Fruit fly (Drosophila melanogaster) whole organism, wandering third instar larva: Measurements from ENCODE around the gene CG14535.
A peak's percentile ranks its signal among the peaks of the same experiment; 100 is the strongest.

Source experiments
- Abd-B ChIP-seq: fragments of >200 bp; optimal IDR thresholded peaks from 2 replicates; lab custom pipeline; 2017; ENCODE audit warnings: missing biosample characterization, missing genetic modification characterization
- CG9705 ChIP-seq: fragments of 200-800 bp; sonication (Bioruptor generic); optimal IDR thresholded peaks from 2 replicates; lab custom pipeline; 2018; ENCODE audit warnings: missing biosample characterization, mild to moderate bottlenecking, missing genetic modification characterization
- CrebA ChIP-seq: fragments of 200-800 bp; sonication (Bioruptor generic); optimal IDR thresholded peaks from 2 replicates; lab custom pipeline; 2016; ENCODE audit warnings: missing biosample characterization, mild to moderate bottlenecking, missing genetic modification characterization, borderline replicate concordance
- Dif ChIP-seq: fragments of 200-275, 200-300 bp; sonication (Bioruptor generic); optimal IDR thresholded peaks from 2 replicates; lab custom pipeline; 2018; ENCODE audit warnings: missing biosample characterization, missing genetic modification characterization; ENCODE audit not compliant: partially characterized antibody
- HLH106 ChIP-seq: fragments of 200-800 bp; optimal IDR thresholded peaks from 3 replicates; lab custom pipeline; 2019; ENCODE audit warnings: missing biosample characterization, mild to moderate bottlenecking, missing genetic modification characterization, moderate library complexity
- Hr78 ChIP-seq: fragments of >200 bp; optimal IDR thresholded peaks from 2 replicates; lab custom pipeline; 2017; ENCODE audit warnings: missing biosample characterization, missing genetic modification characterization
- N ChIP-seq: fragments of >200 bp; optimal IDR thresholded peaks from 2 replicates; lab custom pipeline; 2018; ENCODE audit warnings: missing biosample characterization, missing external identifiers, missing genetic modification characterization
- OdsH ChIP-seq: fragments of 200-800 bp; sonication (Bioruptor generic); optimal IDR thresholded peaks from 2 replicates; lab custom pipeline; 2016; ENCODE audit warnings: missing biosample characterization, mild to moderate bottlenecking, missing genetic modification characterization
- Rel ChIP-seq, 2 experiments: fragments of 200-800 bp; sonication (Bioruptor generic) in 1 of 2; optimal IDR thresholded peaks; 2 replicates in 1 of 2; 3 replicates in 1 of 2; lab custom pipeline; 2016 to 2019; ENCODE audit warnings: mild to moderate bottlenecking in 2 of 2, missing biosample characterization in 2 of 2, missing genetic modification characterization in 2 of 2, moderate library complexity in 1 of 2
- Sp1 ChIP-seq: fragments of 200-800 bp; sonication (Bioruptor generic); optimal IDR thresholded peaks from 3 replicates; lab custom pipeline; 2019; ENCODE audit warnings: missing biosample characterization, mild to moderate bottlenecking, missing genetic modification characterization, moderate library complexity
- Vsx2 ChIP-seq: fragments of 200-300, 225-300 bp; sonication (Bioruptor generic); optimal IDR thresholded peaks from 2 replicates; lab custom pipeline; 2018; ENCODE audit warnings: missing biosample characterization, missing genetic modification characterization; ENCODE audit not compliant: partially characterized antibody
- br ChIP-seq: fragments of 200-800 bp; sonication (Bioruptor generic); optimal IDR thresholded peaks from 2 replicates; lab custom pipeline; 2016; ENCODE audit warnings: missing biosample characterization, missing genetic modification characterization
- dl ChIP-seq, 2 experiments: fragments of 175-275, 200-275 bp in 1 of 2; fragments of 200-275 bp in 1 of 2; sonication (Bioruptor generic); optimal IDR thresholded peaks; lab custom pipeline; 2018; ENCODE audit warnings: mild to moderate bottlenecking in 2 of 2, missing biosample characterization in 2 of 2, missing genetic modification characterization in 2 of 2, moderate library complexity in 2 of 2; ENCODE audit not compliant: partially characterized antibody in 2 of 2, insufficient read depth in 1 of 2
- dmrt93B ChIP-seq: fragments of 200-800 bp; sonication (Bioruptor generic); optimal IDR thresholded peaks from 2 replicates; lab custom pipeline; 2018; ENCODE audit warnings: missing biosample characterization, mild to moderate bottlenecking, missing genetic modification characterization
- dsf ChIP-seq: sonication (Bioruptor generic); optimal IDR thresholded peaks from 2 replicates; lab custom pipeline; 2016; ENCODE audit warnings: missing biosample characterization, missing genetic modification characterization, borderline replicate concordance
- ey ChIP-seq: fragments of 200-800 bp; sonication (Bioruptor generic); optimal IDR thresholded peaks from 2 replicates; lab custom pipeline; 2016; ENCODE audit warnings: missing biosample characterization, missing genetic modification characterization
- foxo ChIP-seq, 2 experiments: fragments of 200-800 bp; sonication (Bioruptor generic); optimal IDR thresholded peaks; 2 replicates in 1 of 2; 3 replicates in 1 of 2; lab custom pipeline; 2016 to 2017; ENCODE audit warnings: missing biosample characterization in 2 of 2, missing genetic modification characterization in 2 of 2
- fru ChIP-seq: fragments of 200-800 bp; sonication (Bioruptor generic); optimal IDR thresholded peaks from 3 replicates; lab custom pipeline; 2016; ENCODE audit warnings: missing biosample characterization, mild to moderate bottlenecking, missing genetic modification characterization
- h ChIP-seq: fragments of 200-800 bp; sonication (Bioruptor generic); optimal IDR thresholded peaks from 3 replicates; lab custom pipeline; 2016; ENCODE audit warnings: missing biosample characterization, mild to moderate bottlenecking, missing genetic modification characterization
- jim ChIP-seq: fragments of 175-275, 200-325 bp; sonication (Bioruptor generic); optimal IDR thresholded peaks from 2 replicates; lab custom pipeline; 2016; ENCODE audit warnings: missing biosample characterization, mild to moderate bottlenecking, missing genetic modification characterization
- psq ChIP-seq: fragments of 200-800 bp; sonication (Bioruptor generic); optimal IDR thresholded peaks from 3 replicates; lab custom pipeline; 2017; ENCODE audit warnings: missing biosample characterization, mild to moderate bottlenecking, missing genetic modification characterization, moderate library complexity
- rgr ChIP-seq: fragments of 200-800 bp; sonication (Bioruptor generic); optimal IDR thresholded peaks from 3 replicates; lab custom pipeline; 2016; ENCODE audit warnings: missing biosample characterization, mild to moderate bottlenecking, missing genetic modification characterization
- sage ChIP-seq: fragments of 200-800 bp; sonication (Bioruptor generic); optimal IDR thresholded peaks from 2 replicates; lab custom pipeline; 2016; ENCODE audit warnings: missing biosample characterization, mild to moderate bottlenecking, missing genetic modification characterization
- sv ChIP-seq: fragments of 200-800 bp; sonication (Bioruptor generic); optimal IDR thresholded peaks from 3 replicates; lab custom pipeline; 2016; ENCODE audit warnings: missing biosample characterization, missing genetic modification characterization
- tai ChIP-seq: sonication (Bioruptor generic); optimal IDR thresholded peaks from 2 replicates; lab custom pipeline; 2016; ENCODE audit warnings: missing biosample characterization, missing genetic modification characterization
- usp ChIP-seq: fragments of >200 bp; optimal IDR thresholded peaks from 2 replicates; lab custom pipeline; 2017; ENCODE audit warnings: missing biosample characterization, missing genetic modification characterization
- woc ChIP-seq: sonication (Bioruptor generic); optimal IDR thresholded peaks from 2 replicates; lab custom pipeline; 2016; ENCODE audit warnings: missing biosample characterization, mild to moderate bottlenecking, missing genetic modification characterization

Gene CG14535

dm6 chr2L:7876520-7877232, 21.4 kb upstream of the CG14535 start:
- no peak for TF ChIP-seq tai (GFP tag; lab: Kevin White, UChicago)
- no peak for TF ChIP-seq Dif (GFP tag; lab: Kevin White, UChicago)
- no peak for TF ChIP-seq jim (GFP tag; lab: Kevin White, UChicago)
- TF ChIP-seq Hr78 = no peak
- no peak for TF ChIP-seq Rel (GFP tag; optimal IDR thresholded peaks at IDR 0.05; lab: Kevin White, UChicago)
- TF ChIP-seq Rel (tag; optimal IDR thresholded peaks at IDR 0.05; lab: Kevin White, UChicago) = no peak

- peak; percentile 12 for TF ChIP-seq psq
- peak in 1 of 2 experiments; percentile 38 for TF ChIP-seq foxo (GFP tag; optimal IDR thresholded peaks at IDR 0.05; lab: Kevin White, UChicago)
- no peak for TF ChIP-seq CG9705 (GFP tag; lab: Kevin White, UChicago)
- no peak for TF ChIP-seq woc (GFP tag; lab: Kevin White, UChicago)
- TF ChIP-seq HLH106 (tag; lab: Kevin White, UChicago) = peak; percentile 48
- TF ChIP-seq OdsH (GFP tag; lab: Kevin White, UChicago) = no peak
- no peak for TF ChIP-seq Hr78
- no peak for TF ChIP-seq usp (GFP tag; lab: Kevin White, UChicago)
- TF ChIP-seq dsf (GFP tag; lab: Kevin White, UChicago) = no peak
- no peak for TF ChIP-seq Rel (GFP tag; optimal IDR thresholded peaks at IDR 0.05; lab: Kevin White, UChicago)
- no peak for TF ChIP-seq Rel (tag; optimal IDR thresholded peaks at IDR 0.05; lab: Kevin White, UChicago)
- peak; percentile 45 for TF ChIP-seq h (GFP tag; lab: Kevin White, UChicago)
- peak; percentile 9 for TF ChIP-seq rgr
- TF ChIP-seq CrebA (GFP tag; lab: Kevin White, UChicago) = no peak
- TF ChIP-seq Sp1 (GFP tag; lab: Kevin White, UChicago) = peak; percentile 38
- peak; percentile 5 for TF ChIP-seq sage
Measured at dm6 chr2L:7875676-7876075, 20.4 kb upstream of the CG14535 start.

dm6 chr2L:7872680-7873079, 17.4 kb upstream of the CG14535 start:
- TF ChIP-seq dmrt93B (GFP tag; lab: Kevin White, UChicago) = no peak
- TF ChIP-seq Rel (GFP tag; optimal IDR thresholded peaks at IDR 0.05; lab: Kevin White, UChicago) = no peak
- TF ChIP-seq Rel (tag; optimal IDR thresholded peaks at IDR 0.05; lab: Kevin White, UChicago) = peak; percentile 16

DNA sequence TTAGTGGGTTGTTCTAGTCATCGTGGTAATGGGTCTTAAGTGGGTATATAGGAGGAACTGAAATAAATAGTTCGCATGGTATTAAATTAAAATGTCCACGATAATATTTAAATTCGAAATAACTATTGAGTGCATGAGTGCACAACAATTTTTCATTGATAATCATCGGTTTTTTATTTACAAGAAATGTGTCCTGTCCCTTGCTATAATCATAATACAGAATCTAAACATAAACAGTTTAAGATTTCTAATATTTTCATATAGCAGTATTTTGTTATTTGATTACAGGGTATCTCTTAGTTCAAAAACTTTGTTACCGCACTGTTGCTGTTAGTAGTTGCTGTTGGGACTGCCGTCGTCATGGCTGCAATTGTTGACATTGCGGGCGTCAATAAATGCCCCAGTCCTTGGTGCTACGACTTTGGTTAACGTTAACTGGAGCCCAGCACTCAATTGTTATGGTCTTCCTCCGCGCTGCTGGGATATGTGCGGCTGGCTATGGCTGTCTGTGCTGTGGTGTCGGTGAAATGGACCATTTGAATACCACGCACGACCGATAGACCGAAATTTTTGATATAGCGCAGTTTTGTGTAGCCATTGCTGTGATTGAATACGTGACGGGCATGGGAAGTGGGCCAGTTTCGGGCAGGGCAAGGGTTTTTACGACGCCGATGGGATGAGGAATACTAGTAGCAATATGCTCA, 16.7 kb upstream of the CG14535 start:
- TF ChIP-seq sv (GFP tag; lab: Kevin White, UChicago) = peak; percentile 17
- TF ChIP-seq ey (GFP tag; lab: Kevin White, UChicago) = no peak
- TF ChIP-seq rgr = no peak

dm6 chr2L:7871332-7871731, 16.1 kb upstream of the CG14535 start, which contains the start of gene Proc:
TSS of gene Proc (minus strand) at chr2L:7871432.
- TF ChIP-seq Abd-B (GFP tag; lab: Kevin White, UChicago) = no peak
- no peak for TF ChIP-seq Sp1 (GFP tag; lab: Kevin White, UChicago)
- TF ChIP-seq br = no peak
- TF ChIP-seq N = no peak
- no peak for TF ChIP-seq CrebA (GFP tag; lab: Kevin White, UChicago)
- no peak for TF ChIP-seq dsf (GFP tag; lab: Kevin White, UChicago)
- TF ChIP-seq jim (GFP tag; lab: Kevin White, UChicago) = no peak
- TF ChIP-seq psq = no peak
- TF ChIP-seq usp (GFP tag; lab: Kevin White, UChicago) = no peak
- no peak for TF ChIP-seq dl (GFP tag; optimal IDR thresholded peaks at IDR 0.05; lab: Kevin White, UChicago; ENCODE audit: insufficient read depth in 1 of 2, partially characterized antibody in 2 of 2)
- TF ChIP-seq fru (GFP tag; lab: Kevin White, UChicago) = no peak
- TF ChIP-seq ey (GFP tag; lab: Kevin White, UChicago) = no peak
- no peak for TF ChIP-seq Vsx2
